Fruit fly (Drosophila melanogaster) whole organism, embryonic: ENCODE results near the gene CG7016.

Source experiments
- B-H1 ChIP-seq: fragments of 200-800 bp; sonication (Bioruptor generic); IDR thresholded peaks from 3 replicates; pipeline ENCODE4 v1.3.6; 2022; ENCODE audit warnings: missing biosample characterization, missing genetic modification characterization
- Blimp-1 ChIP-seq: fragments of 200-800 bp; sonication (Bioruptor generic); optimal IDR thresholded peaks from 3 replicates; lab custom pipeline; 2018; ENCODE audit warnings: missing biosample characterization, missing genetic modification characterization, mild to moderate bottlenecking, moderate library complexity, missing genetic modification reagents
- CG10431 ChIP-seq: fragments of 200-800 bp; sonication (Bioruptor generic); optimal IDR thresholded peaks from 3 replicates; lab custom pipeline; 2018; ENCODE audit warnings: missing biosample characterization, mild to moderate bottlenecking, missing genetic modification characterization
- CG10654 ChIP-seq: fragments of 200-800 bp; sonication (Bioruptor generic); optimal IDR thresholded peaks from 2 replicates; lab custom pipeline; 2016; ENCODE audit warnings: missing biosample characterization, missing genetic modification characterization
- CG12769 ChIP-seq: fragments of 200-800 bp; sonication (Bioruptor generic); optimal IDR thresholded peaks from 2 replicates; lab custom pipeline; 2019; ENCODE audit warnings: missing biosample characterization, mild to moderate bottlenecking, missing genetic modification characterization, moderate library complexity
- CG13624 ChIP-seq: fragments of 200-800 bp; sonication (Bioruptor generic); optimal IDR thresholded peaks from 2 replicates; lab custom pipeline; 2016; ENCODE audit warnings: missing biosample characterization, missing genetic modification characterization
- CG14014 ChIP-seq: fragments of 200-800 bp; sonication (Bioruptor generic); IDR thresholded peaks from 2 replicates; pipeline ENCODE4 v1.3.6; 2022; ENCODE audit warnings: missing biosample characterization, missing genetic modification characterization
- CG14860 ChIP-seq: fragments of 200-800 bp; sonication (Bioruptor generic); IDR thresholded peaks from 3 replicates; pipeline ENCODE4 v1.3.6; 2022; ENCODE audit warnings: missing biosample characterization, missing genetic modification characterization; ENCODE audit not compliant: partially characterized antibody
- CG15696 ChIP-seq: fragments of 200-800 bp; sonication (Bioruptor generic); optimal IDR thresholded peaks from 2 replicates; lab custom pipeline; 2019; ENCODE audit warnings: missing biosample characterization, mild to moderate bottlenecking, missing genetic modification characterization, moderate library complexity
- CG17829 ChIP-seq: fragments of 200-800 bp; optimal IDR thresholded peaks from 2 replicates; lab custom pipeline; 2019; ENCODE audit warnings: missing biosample characterization, mild to moderate bottlenecking, missing genetic modification characterization, moderate library complexity
- CG2875 ChIP-seq: fragments of 200-800 bp; sonication (Bioruptor generic); optimal IDR thresholded peaks from 2 replicates; lab custom pipeline; 2017; ENCODE audit warnings: missing biosample characterization, mild to moderate bottlenecking, missing genetic modification characterization, missing genetic modification reagents
- CG4617 ChIP-seq: fragments of 200-800 bp; sonication (Bioruptor generic); optimal IDR thresholded peaks from 3 replicates; lab custom pipeline; 2016; ENCODE audit warnings: missing biosample characterization, missing genetic modification characterization, borderline replicate concordance
- CG6175 ChIP-seq: fragments of 200-800 bp; sonication (Bioruptor generic); IDR thresholded peaks from 3 replicates; pipeline ENCODE4 v1.3.6; 2022; ENCODE audit warnings: missing biosample characterization, missing genetic modification characterization
- CG6654 ChIP-seq: fragments of 200-800 bp; sonication (Bioruptor generic); optimal IDR thresholded peaks from 2 replicates; lab custom pipeline; 2017; ENCODE audit warnings: missing biosample characterization, mild to moderate bottlenecking, missing genetic modification characterization
- CG8281 ChIP-seq: fragments of 200-800 bp; sonication (Bioruptor generic); optimal IDR thresholded peaks from 2 replicates; lab custom pipeline; 2018; ENCODE audit warnings: missing biosample characterization, mild to moderate bottlenecking, missing genetic modification characterization, moderate library complexity
- CG9817 ChIP-seq: fragments of 200-800 bp; sonication (Bioruptor generic); optimal IDR thresholded peaks from 2 replicates; lab custom pipeline; 2018; ENCODE audit warnings: missing biosample characterization, mild to moderate bottlenecking, missing genetic modification characterization, moderate library complexity
- CG9876 ChIP-seq: fragments of 200-800 bp; sonication (Bioruptor generic); optimal IDR thresholded peaks from 2 replicates; lab custom pipeline; 2016; ENCODE audit warnings: missing biosample characterization, missing genetic modification characterization
- Ets65A ChIP-seq: fragments of 200-800 bp; sonication (Bioruptor generic); peaks from one replicate; lab custom pipeline; 2016; ENCODE audit warnings: missing biosample characterization, missing genetic modification characterization
- Fer2 ChIP-seq: fragments of 200-800 bp; sonication (Bioruptor generic); optimal IDR thresholded peaks from 2 replicates; lab custom pipeline; 2018; ENCODE audit warnings: missing biosample characterization, mild to moderate bottlenecking, missing genetic modification characterization, moderate library complexity
- Fer3 ChIP-seq: fragments of 200-800 bp; sonication (Bioruptor generic); optimal IDR thresholded peaks from 2 replicates; lab custom pipeline; 2018; ENCODE audit warnings: missing biosample characterization, mild to moderate bottlenecking, missing genetic modification characterization, moderate library complexity
- HmgD ChIP-seq: fragments of 200-800 bp; sonication (Bioruptor generic); optimal IDR thresholded peaks from 3 replicates; lab custom pipeline; 2016; ENCODE audit warnings: missing biosample characterization, missing genetic modification characterization
- MTF-1 ChIP-seq: fragments of 200-800 bp; sonication (Bioruptor generic); optimal IDR thresholded peaks from 2 replicates; lab custom pipeline; 2018; ENCODE audit warnings: missing biosample characterization, mild to moderate bottlenecking, missing genetic modification characterization, borderline replicate concordance
- Nf-YA ChIP-seq: fragments of 200-800 bp; sonication (Bioruptor generic); IDR thresholded peaks from 2 replicates; pipeline ENCODE4 v1.3.6; 2022; ENCODE audit warnings: missing biosample characterization, missing genetic modification characterization
- NfI ChIP-seq: fragments of 200-800 bp; sonication (Bioruptor generic); optimal IDR thresholded peaks from 3 replicates; lab custom pipeline; 2018; ENCODE audit warnings: missing biosample characterization, mild to moderate bottlenecking, missing genetic modification characterization, moderate library complexity
- Ssrp ChIP-seq: fragments of 200-800 bp; sonication (Bioruptor generic); optimal IDR thresholded peaks from 2 replicates; lab custom pipeline; 2018; ENCODE audit warnings: missing biosample characterization, mild to moderate bottlenecking, missing genetic modification characterization, moderate library complexity
- Vsx1 ChIP-seq: fragments of 200-800 bp; sonication (Bioruptor generic); optimal IDR thresholded peaks from 2 replicates; lab custom pipeline; 2017; ENCODE audit warnings: missing biosample characterization, mild to moderate bottlenecking, missing genetic modification characterization, missing genetic modification reagents
- abd-A ChIP-seq: fragments of 200-800 bp; sonication (Bioruptor generic); optimal IDR thresholded peaks from 3 replicates; lab custom pipeline; 2019; ENCODE audit warnings: missing biosample characterization, mild to moderate bottlenecking, missing genetic modification characterization, moderate library complexity
- ci ChIP-seq: fragments of 200-800 bp; sonication (Bioruptor generic); IDR thresholded peaks from 3 replicates; pipeline ENCODE4 v1.3.6; 2022; ENCODE audit warnings: missing biosample characterization, missing genetic modification characterization
- cwo ChIP-seq: fragments of 200-800 bp; sonication (Bioruptor generic); optimal IDR thresholded peaks from 3 replicates; lab custom pipeline; 2017; ENCODE audit warnings: missing biosample characterization, missing genetic modification characterization, mild to moderate bottlenecking, moderate library complexity, missing genetic modification reagents
- dati ChIP-seq: fragments of 200-800 bp; sonication (Bioruptor generic); IDR thresholded peaks from 2 replicates; pipeline ENCODE4 v1.3.6; 2022; ENCODE audit warnings: missing biosample characterization, missing genetic modification characterization
- dmrt99B ChIP-seq: fragments of 200-800 bp; sonication (Bioruptor generic); optimal IDR thresholded peaks from 2 replicates; lab custom pipeline; 2018; ENCODE audit warnings: missing biosample characterization, mild to moderate bottlenecking, missing genetic modification characterization, moderate library complexity
- dpn ChIP-seq, 2 experiments: fragments of 200-800 bp; sonication (Bioruptor generic); optimal IDR thresholded peaks; 3 replicates each; lab custom pipeline; 2016; ENCODE audit warnings: missing biosample characterization in 2 of 2, missing genetic modification characterization in 2 of 2
- h ChIP-seq: fragments of >200 bp; optimal IDR thresholded peaks from 2 replicates; lab custom pipeline; 2017
- kni ChIP-seq: fragments of 200-800 bp; sonication (Bioruptor generic); optimal IDR thresholded peaks from 3 replicates; lab custom pipeline; 2017; ENCODE audit warnings: mild to moderate bottlenecking, missing biosample characterization, missing genetic modification reagents, missing genetic modification characterization
- knrl ChIP-seq: fragments of 200-800 bp; sonication (Bioruptor generic); IDR thresholded peaks from 3 replicates; pipeline ENCODE4 v1.3.6; 2022; ENCODE audit warnings: missing biosample characterization, missing genetic modification characterization; ENCODE audit not compliant: partially characterized antibody
- lab ChIP-seq: fragments of 200-800 bp; sonication (Bioruptor generic); optimal IDR thresholded peaks from 3 replicates; lab custom pipeline; 2017; ENCODE audit warnings: missing biosample characterization, missing genetic modification characterization, mild to moderate bottlenecking, moderate library complexity, missing genetic modification reagents
- lilli ChIP-seq: fragments of 200-800 bp; sonication (Bioruptor generic); optimal IDR thresholded peaks from 3 replicates; lab custom pipeline; 2016; ENCODE audit warnings: missing biosample characterization, missing genetic modification characterization
- row ChIP-seq: fragments of 200-800 bp; sonication (Bioruptor generic); IDR thresholded peaks from 3 replicates; pipeline ENCODE4 v1.3.6; 2022; ENCODE audit warnings: missing biosample characterization, missing genetic modification characterization
- scrt ChIP-seq: fragments of 200-800 bp; sonication (Bioruptor generic); optimal IDR thresholded peaks from 2 replicates; lab custom pipeline; 2018; ENCODE audit warnings: missing biosample characterization, mild to moderate bottlenecking, missing genetic modification characterization, moderate library complexity
- sd ChIP-seq: fragments of 200-800 bp; sonication (Bioruptor generic); optimal IDR thresholded peaks from 3 replicates; lab custom pipeline; 2018; ENCODE audit warnings: missing biosample characterization, mild to moderate bottlenecking, missing genetic modification characterization, moderate library complexity
- so ChIP-seq: fragments of 200-800 bp; sonication (Bioruptor generic); IDR thresholded peaks from 3 replicates; pipeline ENCODE4 v1.3.6; 2022; ENCODE audit warnings: missing biosample characterization, missing genetic modification characterization
- sqz ChIP-seq: fragments of 200-800 bp; sonication (Bioruptor generic); optimal IDR thresholded peaks from 3 replicates; lab custom pipeline; 2018; ENCODE audit warnings: missing biosample characterization, mild to moderate bottlenecking, missing genetic modification characterization
- sr ChIP-seq: fragments of 200-800 bp; sonication (Bioruptor generic); IDR thresholded peaks from 3 replicates; pipeline ENCODE4 v1.3.6; 2022; ENCODE audit warnings: missing biosample characterization, missing genetic modification characterization
- tx ChIP-seq: fragments of 200-800 bp; sonication (Bioruptor generic); optimal IDR thresholded peaks from 2 replicates; lab custom pipeline; 2016; ENCODE audit warnings: missing biosample characterization, missing genetic modification characterization
- unpg ChIP-seq: fragments of 200-800 bp; sonication (Bioruptor generic); optimal IDR thresholded peaks from 3 replicates; lab custom pipeline; 2018; ENCODE audit warnings: missing biosample characterization, mild to moderate bottlenecking, missing genetic modification characterization, moderate library complexity
- zfh1 ChIP-seq: fragments of 200-800 bp; sonication (Bioruptor generic); IDR thresholded peaks from 3 replicates; pipeline ENCODE4 v1.3.6; 2022; ENCODE audit warnings: missing biosample characterization, missing genetic modification characterization

The CG7016 gene

dm6 chr3R:24886470-24886869 lies 23.7 kb downstream of the CG7016 start (continued):
- TF ChIP-seq row (GFP tag; lab: Robert Waterston, UW) (0 out of 3 replicates have a peak, but pooled peaks have one; percentile 5), zfh1 (GFP tag; lab: Robert Waterston, UW) (0 out of 3 replicates have a peak, but pooled peaks have one; percentile 8), CG6175 (GFP tag; lab: Robert Waterston, UW) (no peak), Ssrp (peak; percentile 9), CG8281 (tag; lab: Kevin White, UChicago) (no peak), CG10431 (GFP tag; lab: Kevin White, UChicago) (no peak)
- TF ChIP-seq, all 482 proteins: peak for 19

DNA sequence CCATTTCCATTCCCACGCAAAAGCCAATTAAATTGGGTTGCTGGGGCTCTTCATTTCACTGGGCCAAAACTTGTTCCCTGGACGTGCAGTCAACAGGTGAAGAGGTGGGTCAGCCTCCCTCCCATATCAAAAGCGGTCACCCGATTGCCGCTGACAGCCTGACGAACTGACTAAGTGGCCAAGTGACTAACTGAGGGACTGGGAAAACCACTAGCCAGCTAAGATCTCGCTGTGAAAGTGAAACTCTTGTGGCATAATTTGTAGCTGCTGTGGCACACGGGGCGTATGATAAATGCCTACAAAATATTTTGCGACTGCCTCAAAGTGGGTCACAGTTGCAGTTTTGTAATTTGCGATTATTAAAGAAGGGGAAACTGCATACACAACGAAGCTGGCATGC lies 25.7 kb downstream of the CG7016 start:
- TF ChIP-seq Blimp-1 (GFP tag; lab: Kevin White, UChicago) (peak; percentile 56), CG8281 (tag; lab: Kevin White, UChicago) (peak; percentile 82), CG13624 (GFP tag; lab: Kevin White, UChicago) (no peak), CG10431 (GFP tag; lab: Kevin White, UChicago) (no peak), CG14860 (GFP tag; lab: Robert Waterston, UW) (no peak), MTF-1 (no peak)
- TF ChIP-seq, all 482 proteins: peak for 2

DNA sequence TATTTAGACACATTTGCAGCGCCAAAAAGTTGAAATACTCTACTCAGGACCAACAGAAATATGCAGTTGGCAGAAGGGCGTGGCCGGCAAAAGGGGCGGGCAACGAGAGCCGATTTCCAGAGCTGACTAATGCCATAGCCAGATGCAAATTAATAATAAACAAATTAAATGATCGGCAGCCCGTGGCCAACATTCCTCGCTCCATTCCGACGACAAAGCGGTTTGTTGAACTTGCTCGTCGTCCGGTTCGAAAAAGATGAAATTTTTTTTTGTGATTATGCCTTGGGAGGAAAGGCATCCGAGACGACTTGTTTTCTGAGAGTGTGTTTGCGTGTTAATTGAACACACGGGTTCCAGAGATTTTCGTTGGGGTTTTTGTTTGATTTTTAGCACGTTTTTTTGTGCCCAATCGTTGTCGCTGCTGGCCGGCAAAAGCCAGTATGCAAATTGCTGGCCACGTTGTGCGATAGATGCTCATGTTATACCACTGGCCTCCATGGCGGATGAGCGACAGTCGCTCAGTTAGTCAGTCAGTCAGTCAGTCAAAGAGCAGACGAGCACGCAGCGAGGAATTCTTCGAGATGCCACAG lies 26.7 kb downstream of the CG7016 start:
- TF ChIP-seq Vsx1 (no peak), sr (GFP tag; lab: Robert Waterston, UW) (no peak), CG4617 (GFP tag; lab: Kevin White, UChicago) (no peak), CG9817 (tag; lab: Kevin White, UChicago) (no peak), so (GFP tag; lab: Robert Waterston, UW) (no peak), Ets65A (GFP tag; lab: Kevin White, UChicago) (peak; percentile 39), abd-A (tag; lab: Kevin White, UChicago) (peak; percentile 30), dmrt99B (no peak), cwo (GFP tag; lab: Kevin White, UChicago) (peak; percentile 78), Fer2 (tag; lab: Kevin White, UChicago) (no peak), lilli (no peak), dati (GFP tag; lab: Robert Waterston, UW) (no peak), ci (GFP tag; lab: Robert Waterston, UW) (no peak), CG2875 (no peak), CG12769 (tag; lab: Kevin White, UChicago) (peak; percentile 74), unpg (no peak), dpn (GFP tag; optimal IDR thresholded peaks at IDR 0.05; lab: Kevin White, UChicago) (no peak), sd (tag; lab: Kevin White, UChicago) (peak; percentile 96), CG14014 (no peak), sqz (GFP tag; lab: Kevin White, UChicago) (peak; percentile 35), NfI (GFP tag; lab: Kevin White, UChicago) (no peak), CG6654 (GFP tag; lab: Kevin White, UChicago) (no peak), CG9876 (GFP tag; lab: Kevin White, UChicago) (no peak), h (no peak), Nf-YA (GFP tag; lab: Robert Waterston, UW) (no peak), HmgD (GFP tag; lab: Kevin White, UChicago) (no peak), knrl (GFP tag; lab: Robert Waterston, UW) (no peak), lab (no peak), CG17829 (tag; lab: Kevin White, UChicago) (no peak), tx (GFP tag; lab: Kevin White, UChicago) (no peak), scrt (GFP tag; lab: Kevin White, UChicago) (no peak), Fer3 (tag; lab: Kevin White, UChicago) (no peak), B-H1 (GFP tag; lab: Robert Waterston, UW) (no peak), kni (GFP tag; lab: Kevin White, UChicago) (peak; percentile 29), CG10654 (no peak), CG15696 (tag; lab: Kevin White, UChicago) (no peak)
